Fruit fly (Drosophila melanogaster) Kc167 (cell line): ENCODE results near the gene Dph3.

Source experiments
- Myc ChIP-seq: fragments of >200 bp; optimal IDR thresholded peaks from 2 replicates; lab custom pipeline; 2017; ENCODE audit warnings: missing external identifiers
- Sin3A ChIP-seq: fragments of >200 bp; optimal IDR thresholded peaks from 2 replicates; lab custom pipeline; 2018; ENCODE audit warnings: missing external identifiers
- h ChIP-seq: fragments of >200 bp; optimal IDR thresholded peaks from 3 replicates; lab custom pipeline; 2018; ENCODE audit warnings: missing external identifiers
- insv ChIP-seq: fragments of >200 bp; optimal IDR thresholded peaks from 3 replicates; lab custom pipeline; 2018; ENCODE audit warnings: missing external identifiers
- psq ChIP-seq: fragments of >200 bp; optimal IDR thresholded peaks from 2 replicates; lab custom pipeline; 2017; ENCODE audit warnings: missing external identifiers
- ttk ChIP-seq: sonication (Bioruptor generic); optimal IDR thresholded peaks from 2 replicates; lab custom pipeline; 2017; ENCODE audit warnings: missing external identifiers

- no peak for TF ChIP-seq Myc (lab: Kevin White, UChicago)
- TF ChIP-seq ttk (lab: Kevin White, UChicago), result no peak
- no peak for TF ChIP-seq insv (lab: Kevin White, UChicago)
- no peak for TF ChIP-seq psq (lab: Kevin White, UChicago)
- TF ChIP-seq h (lab: Kevin White, UChicago), result no peak
- no peak for TF ChIP-seq Sin3A (lab: Kevin White, UChicago)
Observed at dm6 chr3R:11245803-11246202, 14.1 kb downstream of the Dph3 start.
